Fruit fly (Drosophila melanogaster) whole organism, wandering third instar larva: ENCODE results near the gene CG43249.
A peak's percentile ranks its signal among the peaks of the same experiment; 100 is the strongest.

Experiments used
- Abd-B ChIP-seq: fragments of >200 bp; optimal IDR thresholded peaks from 2 replicates; lab custom pipeline; 2017; ENCODE audit warnings: missing biosample characterization, missing genetic modification characterization
- CG32264 ChIP-seq: fragments of 200-800 bp; sonication (Bioruptor generic); optimal IDR thresholded peaks from 2 replicates; lab custom pipeline; 2016; ENCODE audit warnings: missing biosample characterization, missing genetic modification characterization
- CG9705 ChIP-seq: fragments of 200-800 bp; sonication (Bioruptor generic); optimal IDR thresholded peaks from 2 replicates; lab custom pipeline; 2018; ENCODE audit warnings: missing biosample characterization, mild to moderate bottlenecking, missing genetic modification characterization
- CrebA ChIP-seq: fragments of 200-800 bp; sonication (Bioruptor generic); optimal IDR thresholded peaks from 2 replicates; lab custom pipeline; 2016; ENCODE audit warnings: missing biosample characterization, mild to moderate bottlenecking, missing genetic modification characterization, borderline replicate concordance
- Dfd ChIP-seq: fragments of >200 bp; optimal IDR thresholded peaks from 2 replicates; lab custom pipeline; 2017; ENCODE audit warnings: missing biosample characterization, missing genetic modification characterization
- Dif ChIP-seq: fragments of 200-275, 200-300 bp; sonication (Bioruptor generic); optimal IDR thresholded peaks from 2 replicates; lab custom pipeline; 2018; ENCODE audit warnings: missing biosample characterization, missing genetic modification characterization; ENCODE audit not compliant: partially characterized antibody
- Hnf4 ChIP-seq: fragments of 200-800 bp; sonication (Bioruptor generic); optimal IDR thresholded peaks from 2 replicates; lab custom pipeline; 2016; ENCODE audit warnings: missing biosample characterization, mild to moderate bottlenecking, missing genetic modification characterization
- Hr78 ChIP-seq: fragments of >200 bp; optimal IDR thresholded peaks from 2 replicates; lab custom pipeline; 2017; ENCODE audit warnings: missing biosample characterization, missing genetic modification characterization
- Hr83 ChIP-seq: fragments of 200-300 bp; sonication (Bioruptor generic); optimal IDR thresholded peaks from 2 replicates; lab custom pipeline; 2016; ENCODE audit warnings: missing biosample characterization, mild to moderate bottlenecking, missing genetic modification characterization, moderate library complexity; ENCODE audit not compliant: poor library complexity, severe bottlenecking
- Mio ChIP-seq: sonication (Bioruptor generic); optimal IDR thresholded peaks from 2 replicates; lab custom pipeline; 2016; ENCODE audit warnings: missing biosample characterization, missing genetic modification characterization
- Myc ChIP-seq: fragments of >200 bp; optimal IDR thresholded peaks from 2 replicates; lab custom pipeline; 2017
- N ChIP-seq: fragments of >200 bp; optimal IDR thresholded peaks from 2 replicates; lab custom pipeline; 2018; ENCODE audit warnings: missing biosample characterization, missing external identifiers, missing genetic modification characterization
- OdsH ChIP-seq: fragments of 200-800 bp; sonication (Bioruptor generic); optimal IDR thresholded peaks from 2 replicates; lab custom pipeline; 2016; ENCODE audit warnings: missing biosample characterization, mild to moderate bottlenecking, missing genetic modification characterization
- Rel ChIP-seq, 2 experiments: fragments of 200-800 bp; sonication (Bioruptor generic) in 1 of 2; optimal IDR thresholded peaks; 2 replicates in 1 of 2; 3 replicates in 1 of 2; lab custom pipeline; 2016 to 2019; ENCODE audit warnings: mild to moderate bottlenecking in 2 of 2, missing biosample characterization in 2 of 2, missing genetic modification characterization in 2 of 2, moderate library complexity in 1 of 2
- Sp1 ChIP-seq: fragments of 200-800 bp; sonication (Bioruptor generic); optimal IDR thresholded peaks from 3 replicates; lab custom pipeline; 2019; ENCODE audit warnings: missing biosample characterization, mild to moderate bottlenecking, missing genetic modification characterization, moderate library complexity
- br ChIP-seq: fragments of 200-800 bp; sonication (Bioruptor generic); optimal IDR thresholded peaks from 2 replicates; lab custom pipeline; 2016; ENCODE audit warnings: missing biosample characterization, missing genetic modification characterization
- brk ChIP-seq: fragments of 200-800 bp; sonication (Bioruptor generic); optimal IDR thresholded peaks from 2 replicates; lab custom pipeline; 2016; ENCODE audit warnings: missing biosample characterization, mild to moderate bottlenecking, missing genetic modification characterization
- dl ChIP-seq, 2 experiments: fragments of 175-275, 200-275 bp in 1 of 2; fragments of 200-275 bp in 1 of 2; sonication (Bioruptor generic); optimal IDR thresholded peaks; lab custom pipeline; 2018; ENCODE audit warnings: mild to moderate bottlenecking in 2 of 2, missing biosample characterization in 2 of 2, missing genetic modification characterization in 2 of 2, moderate library complexity in 2 of 2; ENCODE audit not compliant: partially characterized antibody in 2 of 2, insufficient read depth in 1 of 2
- ey ChIP-seq: fragments of 200-800 bp; sonication (Bioruptor generic); optimal IDR thresholded peaks from 2 replicates; lab custom pipeline; 2016; ENCODE audit warnings: missing biosample characterization, missing genetic modification characterization
- foxo ChIP-seq, 2 experiments: fragments of 200-800 bp; sonication (Bioruptor generic); optimal IDR thresholded peaks; 2 replicates in 1 of 2; 3 replicates in 1 of 2; lab custom pipeline; 2016 to 2017; ENCODE audit warnings: missing biosample characterization in 2 of 2, missing genetic modification characterization in 2 of 2
- fru ChIP-seq: fragments of 200-800 bp; sonication (Bioruptor generic); optimal IDR thresholded peaks from 3 replicates; lab custom pipeline; 2016; ENCODE audit warnings: missing biosample characterization, mild to moderate bottlenecking, missing genetic modification characterization
- h ChIP-seq: fragments of 200-800 bp; sonication (Bioruptor generic); optimal IDR thresholded peaks from 3 replicates; lab custom pipeline; 2016; ENCODE audit warnings: missing biosample characterization, mild to moderate bottlenecking, missing genetic modification characterization
- jim ChIP-seq: fragments of 175-275, 200-325 bp; sonication (Bioruptor generic); optimal IDR thresholded peaks from 2 replicates; lab custom pipeline; 2016; ENCODE audit warnings: missing biosample characterization, mild to moderate bottlenecking, missing genetic modification characterization
- lola ChIP-seq: fragments of >200 bp; optimal IDR thresholded peaks from 2 replicates; lab custom pipeline; 2017; ENCODE audit warnings: missing biosample characterization, missing genetic modification characterization
- rgr ChIP-seq: fragments of 200-800 bp; sonication (Bioruptor generic); optimal IDR thresholded peaks from 3 replicates; lab custom pipeline; 2016; ENCODE audit warnings: missing biosample characterization, mild to moderate bottlenecking, missing genetic modification characterization
- sage ChIP-seq: fragments of 200-800 bp; sonication (Bioruptor generic); optimal IDR thresholded peaks from 2 replicates; lab custom pipeline; 2016; ENCODE audit warnings: missing biosample characterization, mild to moderate bottlenecking, missing genetic modification characterization
- sv ChIP-seq: fragments of 200-800 bp; sonication (Bioruptor generic); optimal IDR thresholded peaks from 3 replicates; lab custom pipeline; 2016; ENCODE audit warnings: missing biosample characterization, missing genetic modification characterization
- tai ChIP-seq: sonication (Bioruptor generic); optimal IDR thresholded peaks from 2 replicates; lab custom pipeline; 2016; ENCODE audit warnings: missing biosample characterization, missing genetic modification characterization
- usp ChIP-seq: fragments of >200 bp; optimal IDR thresholded peaks from 2 replicates; lab custom pipeline; 2017; ENCODE audit warnings: missing biosample characterization, missing genetic modification characterization

The CG43249 gene

DNA sequence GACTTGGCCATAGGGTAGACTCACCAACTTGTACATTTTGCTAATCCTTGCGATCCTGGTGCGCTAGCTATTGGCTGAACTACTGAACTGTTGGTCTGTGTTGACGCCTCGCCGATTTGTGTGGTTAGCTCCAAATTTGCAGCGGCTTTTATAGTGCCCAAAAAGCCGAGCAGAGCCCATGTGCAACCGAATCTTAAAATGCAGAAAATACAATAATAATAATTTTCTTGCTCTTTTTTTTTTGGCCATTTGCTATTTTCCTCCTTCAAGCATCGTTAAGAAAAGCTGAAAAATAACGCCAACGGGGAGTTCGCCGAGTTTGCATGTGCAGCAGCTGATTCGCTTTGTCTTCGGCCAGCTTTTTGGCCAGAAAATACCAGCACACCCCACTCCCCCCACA lies 4.3 kb downstream of the CG43249 start, which contains the start of gene CG13042:
CG13042 (minus strand) TSS at position 101 of the 400 bp plus-strand sequence.
- TF ChIP-seq rgr (GFP tag; lab: Kevin White, UChicago) (no peak), tai (GFP tag; lab: Kevin White, UChicago) (no peak), br (GFP tag; lab: Kevin White, UChicago) (no peak), sv (GFP tag; lab: Kevin White, UChicago) (no peak), fru (GFP tag; lab: Kevin White, UChicago) (no peak), usp (GFP tag; lab: Kevin White, UChicago) (no peak), Sp1 (GFP tag; lab: Kevin White, UChicago) (no peak), Hnf4 (GFP tag; lab: Kevin White, UChicago) (no peak), N (GFP tag; lab: Kevin White, UChicago) (no peak), CG9705 (GFP tag; lab: Kevin White, UChicago) (no peak), dl (GFP tag; optimal IDR thresholded peaks at IDR 0.05; lab: Kevin White, UChicago; ENCODE audit: insufficient read depth in 1 of 2, partially characterized antibody in 2 of 2) (no peak), h (no peak), brk (GFP tag; lab: Kevin White, UChicago) (no peak), foxo (GFP tag; optimal IDR thresholded peaks at IDR 0.05; lab: Kevin White, UChicago) (no peak), Abd-B (GFP tag; lab: Kevin White, UChicago) (no peak), Hr83 (GFP tag; lab: Kevin White, UChicago) (no peak), Dif (GFP tag; lab: Kevin White, UChicago) (no peak), Dfd (GFP tag; lab: Kevin White, UChicago) (no peak), Myc (lab: Kevin White, UChicago) (no peak)

DNA sequence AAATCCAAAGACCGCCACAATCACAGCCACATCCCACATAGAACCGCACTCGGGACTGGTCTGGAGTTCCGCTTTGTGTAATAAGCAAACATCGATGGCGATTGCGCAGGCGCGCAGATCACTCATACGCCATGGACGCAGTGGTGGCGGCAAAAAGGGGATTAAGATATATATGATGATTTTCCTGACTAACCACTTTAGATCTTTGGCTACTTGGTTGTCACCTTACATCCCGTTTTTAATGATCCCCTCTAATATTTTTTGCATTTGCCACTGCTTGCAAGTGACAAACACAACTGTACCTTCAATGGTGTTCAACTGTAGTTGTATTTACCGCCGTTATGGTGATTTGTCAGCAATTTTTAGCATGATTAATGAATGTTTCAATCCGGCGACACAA lies 5.9 kb downstream of the CG43249 start:
- TF ChIP-seq ey (GFP tag; lab: Kevin White, UChicago) (peak; percentile 32), OdsH (no peak), brk (GFP tag; lab: Kevin White, UChicago) (no peak), foxo (GFP tag; optimal IDR thresholded peaks at IDR 0.05; lab: Kevin White, UChicago) (peak in 1 of 2 experiments; percentile 55), jim (GFP tag; lab: Kevin White, UChicago) (no peak), br (GFP tag; lab: Kevin White, UChicago) (peak; percentile 17), lola (GFP tag; lab: Kevin White, UChicago) (no peak), Hr78 (GFP tag; lab: Kevin White, UChicago) (no peak)

- TF ChIP-seq sv (GFP tag; lab: Kevin White, UChicago), result no peak
- no peak for TF ChIP-seq dl (GFP tag; optimal IDR thresholded peaks at IDR 0.05; lab: Kevin White, UChicago; ENCODE audit: insufficient read depth in 1 of 2, partially characterized antibody in 2 of 2)
- no peak for TF ChIP-seq usp (GFP tag; lab: Kevin White, UChicago)
- no peak for TF ChIP-seq lola (GFP tag; lab: Kevin White, UChicago)
- no peak for TF ChIP-seq Mio (GFP tag; lab: Kevin White, UChicago)
- TF ChIP-seq Dif (GFP tag; lab: Kevin White, UChicago), result no peak
- no peak for TF ChIP-seq Sp1 (GFP tag; lab: Kevin White, UChicago)
- TF ChIP-seq Hr78 (GFP tag; lab: Kevin White, UChicago), result no peak
- TF ChIP-seq Dfd (GFP tag; lab: Kevin White, UChicago), result no peak
- no peak for TF ChIP-seq tai (GFP tag; lab: Kevin White, UChicago)
- TF ChIP-seq CrebA (GFP tag; lab: Kevin White, UChicago), result no peak
- TF ChIP-seq CG32264 (GFP tag; lab: Kevin White, UChicago), result no peak
- no peak for TF ChIP-seq OdsH
- no peak for TF ChIP-seq h
- TF ChIP-seq sage (GFP tag; lab: Kevin White, UChicago), result no peak
- TF ChIP-seq Myc (lab: Kevin White, UChicago), result no peak
Observed at dm6 chr3L:16313985-16314384, 9.9 kb downstream of the CG43249 start, which contains the start of gene CG13062. Gene CG13062, plus strand, starts transcription at chr3L:16314285.

dm6 chr3L:16317724-16318123 lies 13.6 kb downstream of the CG43249 start, which contains the start of gene Nplp3:
Gene Nplp3, plus strand, starts transcription at chr3L:16318024.
- TF ChIP-seq h (no peak), Dif (GFP tag; lab: Kevin White, UChicago) (no peak)
- TF ChIP-seq, all 38 proteins: peak for 0

dm6 chr3L:16319399-16319906 lies 15.4 kb downstream of the CG43249 start, which contains the start of the genes CG13041 and CG13060:
Gene CG13041, minus strand, starts transcription at chr3L:16319526.
Gene CG13060, plus strand, starts transcription at chr3L:16319856.
- TF ChIP-seq fru (GFP tag; lab: Kevin White, UChicago) (no peak), Rel (GFP tag; optimal IDR thresholded peaks at IDR 0.05; lab: Kevin White, UChicago) (no peak), Rel (tag; optimal IDR thresholded peaks at IDR 0.05; lab: Kevin White, UChicago) (no peak), N (GFP tag; lab: Kevin White, UChicago) (no peak), ey (GFP tag; lab: Kevin White, UChicago) (no peak)
